Worm (Caenorhabditis elegans): ENCODE data around the gene apl-1.

apl-1 gene

ce11 chrX:5100738-5101379 lies 15.8 kb downstream of the apl-1 start, which contains the start of gene vit-2 (continued):
- no peak for TF ChIP-seq dpff-1 (tag; optimal IDR thresholded peaks at IDR 0.05)
- TF ChIP-seq repo-1 (tag; optimal IDR thresholded peaks at IDR 0.05) = peak; percentile 42
- peak; percentile 85; the same call in 1 of the 2 replicates for TF ChIP-seq Y53G8AR.9 (GFP tag; conservative IDR thresholded peaks at IDR 0.05)
- TF ChIP-seq ceh-27 (GFP tag; optimal IDR thresholded peaks at IDR 0.05) = no peak
- no peak for TF ChIP-seq ceh-91 (GFP tag; IDR thresholded peaks at IDR 0.05)
- TF ChIP-seq athp-1 (tag; optimal IDR thresholded peaks at IDR 0.05) = no peak
- no peak for TF ChIP-seq snpc-1.3 (tag; optimal IDR thresholded peaks at IDR 0.05; ENCODE audit: insufficient read depth)
- TF ChIP-seq bed-2 (GFP tag; IDR thresholded peaks at IDR 0.05) = no peak
- TF ChIP-seq lin-40 (tag; optimal IDR thresholded peaks at IDR 0.05) = peak; percentile 40
- no peak for TF ChIP-seq efl-1 (GFP tag; optimal IDR thresholded peaks at IDR 0.05)
- TF ChIP-seq F10E7.11 (tag; optimal IDR thresholded peaks at IDR 0.05) = no peak
- no peak for TF ChIP-seq D2030.7 (GFP tag; IDR thresholded peaks at IDR 0.05)
- no peak for TF ChIP-seq C06A6.2 (GFP tag; conservative IDR thresholded peaks at IDR 0.05)
- no peak for TF ChIP-seq ZK185.1 (tag; optimal IDR thresholded peaks at IDR 0.05; ENCODE audit: poor library complexity, severe bottlenecking)
- no peak for TF ChIP-seq somi-1 (GFP tag; optimal IDR thresholded peaks at IDR 0.05)
- TF ChIP-seq F49E8.2 (tag; optimal IDR thresholded peaks at IDR 0.05; ENCODE audit: insufficient read depth) = no peak
- TF ChIP-seq F39B2.1 (GFP tag; IDR thresholded peaks at IDR 0.05) = no peak
- no peak for TF ChIP-seq fkh-3 (tag; optimal IDR thresholded peaks at IDR 0.05)
- no peak for TF ChIP-seq rcor-1 (GFP tag; IDR thresholded peaks at IDR 0.05)
- TF ChIP-seq aptf-2 (GFP tag; conservative IDR thresholded peaks at IDR 0.05) = no peak
- no peak for TF ChIP-seq snpc-3.4 (tag; optimal IDR thresholded peaks at IDR 0.05)
- TF ChIP-seq madf-6 (GFP tag; IDR thresholded peaks at IDR 0.05) = peak; percentile 30; the same call in 1 of the 2 replicates
- TF ChIP-seq egl-44 (GFP tag; IDR thresholded peaks at IDR 0.05) = no peak
- no peak for TF ChIP-seq F57A8.1 (GFP tag; optimal IDR thresholded peaks at IDR 0.05)
- TF ChIP-seq dox-1 (GFP tag; IDR thresholded peaks at IDR 0.05) = peak; percentile 60
- TF ChIP-seq attf-5 (GFP tag; optimal IDR thresholded peaks at IDR 0.05) = no peak
- TF ChIP-seq attf-3 (GFP tag; conservative IDR thresholded peaks at IDR 0.05) = no peak
- TF ChIP-seq sptf-2 (GFP tag; optimal IDR thresholded peaks at IDR 0.05) = no peak
- TF ChIP-seq akir-1 (GFP tag; optimal IDR thresholded peaks at IDR 0.05) = no peak
- TF ChIP-seq madf-10 (tag; optimal IDR thresholded peaks at IDR 0.05) = no peak
- no peak for TF ChIP-seq T26A5.8 (tag; optimal IDR thresholded peaks at IDR 0.05)
- TF ChIP-seq F57C9.4 (tag; optimal IDR thresholded peaks at IDR 0.05) = no peak
- no peak for TF ChIP-seq Y67H2A.10 (GFP tag; conservative IDR thresholded peaks at IDR 0.05)
- TF ChIP-seq let-526 (GFP tag; IDR thresholded peaks at IDR 0.05) = peak; percentile 74; the same call in 1 of the 2 replicates
- TF ChIP-seq B0019.2 (GFP tag; conservative IDR thresholded peaks at IDR 0.05) = no peak
- TF ChIP-seq lin-54 (GFP tag; optimal IDR thresholded peaks at IDR 0.05) = no peak
- TF ChIP-seq Y95B8A.8 (GFP tag; IDR thresholded peaks at IDR 0.05) = no peak
- TF ChIP-seq tbx-9 (tag; optimal IDR thresholded peaks at IDR 0.05; ENCODE audit: borderline replicate concordance) = no peak
- TF ChIP-seq atf-7 (tag; optimal IDR thresholded peaks at IDR 0.05) = peak; percentile 45
- no peak for TF ChIP-seq F33H1.4 (GFP tag; IDR thresholded peaks at IDR 0.05)
- no peak for TF ChIP-seq xnd-1 (tag; optimal IDR thresholded peaks at IDR 0.05)
- TF ChIP-seq ekl-4 (GFP tag; IDR thresholded peaks at IDR 0.05) = peak; percentile 54; the same call in 1 of the 2 replicates
- TF ChIP-seq zim-3 (tag; optimal IDR thresholded peaks at IDR 0.05) = no peak
- peak; percentile 76 for TF ChIP-seq zfh-2 (GFP tag; conservative IDR thresholded peaks at IDR 0.05)
- TF ChIP-seq lag-1 (GFP tag; IDR thresholded peaks at IDR 0.05) = no peak
- TF ChIP-seq F55B11.4 (tag; optimal IDR thresholded peaks at IDR 0.05; ENCODE audit: borderline replicate concordance, insufficient read depth) = no peak
- TF ChIP-seq F37B4.10 (GFP tag; IDR thresholded peaks at IDR 0.05) = no peak
- TF ChIP-seq B0261.1 (tag; optimal IDR thresholded peaks at IDR 0.05) = no peak

All from whole organism, young adult.